Worm (Caenorhabditis elegans) whole organism, L4/young adult: ENCODE measurements around the gene daf-22.
"Not testable (repeated sequence)": the region's sequence is repeated elsewhere in the genome, so short reads cannot be mapped to it uniquely, and the experiment has no call there.

Experiments used
- W03F9.2 ChIP-seq: fragments of 150-350 bp; optimal IDR thresholded peaks from 2 replicates; lab custom pipeline; 2014; ENCODE audit warnings: missing biosample characterization, missing genetic modification characterization
- dao-5 ChIP-seq: sonication (generic microtip); optimal IDR thresholded peaks from 2 replicates; lab custom pipeline; 2016; ENCODE audit warnings: missing genotype, missing genetic modification characterization, moderate library complexity, missing compliant biosample characterization
- him-1 ChIP-seq: sonication (generic microtip); optimal IDR thresholded peaks from 2 replicates; lab custom pipeline; 2016; ENCODE audit warnings: missing genotype, missing genetic modification reagents, missing genetic modification characterization, missing compliant biosample characterization

daf-22 gene

DNA sequence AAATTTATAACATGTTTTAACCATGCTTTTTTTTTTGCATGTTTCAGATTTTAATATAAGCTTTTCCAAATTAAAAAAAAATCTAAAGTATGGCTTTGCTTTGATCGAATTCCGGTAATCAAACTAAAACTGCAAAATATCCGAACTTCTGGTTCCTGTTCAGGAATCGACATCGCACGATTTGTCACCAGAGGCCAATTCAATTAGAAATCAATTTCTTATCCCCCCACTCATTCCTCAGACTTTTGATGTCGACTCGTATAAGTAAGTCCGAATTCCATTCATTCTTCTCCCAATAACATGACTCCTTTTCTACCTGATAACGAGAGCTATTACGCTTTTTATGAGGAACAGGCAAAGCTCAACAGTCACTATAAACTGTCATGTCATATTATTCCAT lies 22.7 kb upstream of the daf-22 start, which contains the start of gene srh-27:
srh-27 (plus strand) TSS at position 301 of the 400 bp plus-strand sequence.
- TF ChIP-seq dao-5 (tag; lab: Kevin White, UChicago) (no peak), W03F9.2 (tag; lab: Kevin White, UChicago) (no peak), him-1 (tag; lab: Kevin White, UChicago) (no peak)

DNA sequence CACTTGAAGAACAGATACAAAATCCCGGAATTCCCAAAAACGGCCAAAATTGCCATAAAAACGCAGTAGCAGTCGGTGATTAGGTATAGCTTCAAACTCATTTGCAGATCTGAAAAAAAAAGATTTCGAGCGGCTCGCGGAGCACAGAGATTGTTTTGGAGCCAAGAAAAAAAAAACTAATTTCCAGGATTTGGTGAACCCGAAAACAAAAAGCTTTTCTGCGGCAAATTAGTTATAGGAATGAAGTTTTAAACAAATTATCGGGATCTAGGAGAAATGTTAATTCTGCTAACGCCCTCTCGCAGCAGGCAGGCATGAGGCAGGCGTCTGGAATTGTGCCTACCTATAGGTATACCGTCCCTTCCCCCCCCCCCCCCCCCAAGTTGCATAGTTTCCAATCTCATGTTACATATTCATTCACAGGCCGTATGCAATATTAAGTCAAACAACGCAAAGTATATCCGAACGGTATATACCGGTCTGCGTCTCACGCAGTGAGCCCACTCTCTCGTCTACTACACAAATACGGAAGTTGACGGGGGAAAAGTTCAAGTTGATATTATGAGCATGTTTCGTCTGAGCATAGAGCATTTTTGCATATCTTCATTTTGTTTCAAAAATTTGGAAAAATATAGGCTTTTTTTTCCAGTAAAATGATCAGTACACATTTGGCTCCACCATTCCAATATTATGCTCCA lies 19.3 kb upstream of the daf-22 start, which contains the start of the genes W05H5.1 and pitr-6:
W05H5.1 (minus strand) TSS at position 101 of the 698 bp plus-strand sequence.
pitr-6 (plus strand) TSS at position 648 of the 698 bp plus-strand sequence.
- no peak for TF ChIP-seq W03F9.2 (tag; lab: Kevin White, UChicago)

DNA sequence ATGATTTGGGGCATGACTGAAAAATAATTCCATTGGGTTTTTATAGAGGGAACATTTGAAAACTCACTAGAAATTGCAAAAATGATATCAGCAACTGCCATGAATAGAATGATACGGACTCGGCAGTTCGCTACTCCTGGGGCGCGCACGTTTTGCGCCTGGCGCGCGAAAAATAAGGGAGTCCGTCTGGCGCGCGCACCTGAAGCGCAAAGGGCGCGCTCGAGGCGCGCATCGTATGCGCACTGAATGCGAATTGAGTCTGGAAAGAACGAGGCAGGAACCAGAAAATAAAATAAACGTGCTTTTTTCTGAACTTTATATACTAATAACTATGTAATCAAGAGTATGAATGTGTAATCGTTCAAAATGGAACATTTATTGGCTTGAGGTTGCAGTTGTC lies 15.7 kb upstream of the daf-22 start, which contains the start of gene Y57A10C.10:
Y57A10C.10 (minus strand) TSS at position 101 of the 400 bp plus-strand sequence.
- not testable (repeated sequence) for TF ChIP-seq W03F9.2, dao-5, him-1 (tag; lab: Kevin White, UChicago)

DNA sequence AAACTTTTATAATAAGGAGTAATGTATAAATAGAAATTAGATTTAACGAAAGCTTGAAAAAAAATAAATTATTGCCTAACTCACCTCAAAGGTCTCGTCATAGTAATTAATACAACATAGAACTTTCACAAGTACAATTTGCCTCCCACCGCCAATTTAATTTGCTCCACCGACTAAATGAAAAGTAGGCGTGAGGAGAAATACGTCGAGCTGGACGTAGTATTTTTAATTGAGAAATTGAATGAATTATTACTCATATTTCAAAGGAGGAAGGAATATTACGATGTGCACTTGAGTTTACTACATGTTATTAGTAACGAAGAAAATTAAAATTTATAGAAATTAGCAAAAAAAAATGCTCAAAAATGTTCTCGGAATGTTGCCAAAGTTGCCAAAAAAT lies 12.9 kb upstream of the daf-22 start, which contains the start of gene Y57A10C.9:
Y57A10C.9 (minus strand) TSS at position 101 of the 400 bp plus-strand sequence.
- TF ChIP-seq him-1 (tag; lab: Kevin White, UChicago): no peak
- no peak for TF ChIP-seq dao-5 (tag; lab: Kevin White, UChicago)
- no peak for TF ChIP-seq W03F9.2 (tag; lab: Kevin White, UChicago)

DNA sequence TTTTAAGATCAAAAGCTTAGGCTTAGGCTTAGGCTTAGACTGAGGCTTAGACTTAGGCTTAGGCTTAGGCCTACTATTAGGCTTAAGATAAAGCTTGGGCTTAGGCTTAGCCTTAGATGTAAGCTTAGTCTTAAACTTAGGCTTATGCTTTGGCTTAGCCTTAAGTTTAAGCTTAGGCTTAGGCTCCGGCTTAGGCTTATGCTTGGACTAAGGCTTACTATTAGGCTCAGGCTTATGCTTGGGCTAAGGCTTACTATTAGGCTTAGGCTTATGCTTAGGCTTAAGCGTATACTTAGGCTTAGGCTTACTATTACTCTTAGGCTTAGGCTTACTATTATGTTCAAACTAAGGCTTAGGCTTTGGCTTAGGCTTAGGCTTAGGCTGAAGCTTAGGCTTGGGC lies 11.2 kb upstream of the daf-22 start:
- TF ChIP-seq him-1 (tag; lab: Kevin White, UChicago) (no peak), dao-5 (tag; lab: Kevin White, UChicago) (no peak), W03F9.2 (tag; lab: Kevin White, UChicago) (no peak)

DNA sequence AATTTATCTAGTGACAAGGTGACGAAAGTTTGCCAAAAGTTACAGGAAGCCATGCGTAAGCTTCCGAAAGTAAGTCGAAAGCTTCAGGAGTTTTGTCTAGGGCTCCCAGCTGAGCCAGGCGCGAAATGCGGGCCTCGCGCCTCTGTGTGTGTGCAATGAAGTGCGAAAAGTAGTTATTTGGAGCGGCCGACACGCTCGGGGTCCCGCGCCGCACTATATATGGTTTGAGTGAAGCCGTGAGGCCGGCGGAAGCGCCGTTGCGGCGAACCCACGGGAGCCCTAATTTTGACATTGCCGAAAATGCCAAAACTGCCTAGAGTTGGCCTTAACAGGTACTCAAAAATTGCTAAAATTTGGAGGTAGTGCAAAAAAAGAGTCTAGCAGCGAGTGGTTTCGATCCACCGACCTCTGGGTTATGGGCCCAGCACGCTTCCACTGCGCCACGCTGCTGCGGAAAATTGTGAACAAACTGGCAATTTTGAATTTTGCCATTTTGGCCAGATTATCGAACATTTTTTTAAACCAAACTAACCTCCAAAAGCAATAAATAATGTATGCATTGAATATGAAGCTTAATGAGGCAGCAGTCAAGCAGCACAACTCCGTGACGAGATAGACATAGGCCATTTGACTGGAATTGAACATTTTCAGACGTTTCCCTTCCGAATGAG lies 9.8 kb upstream of the daf-22 start:
- TF ChIP-seq dao-5 (tag; lab: Kevin White, UChicago) (no peak), him-1 (tag; lab: Kevin White, UChicago) (no peak), W03F9.2 (tag; lab: Kevin White, UChicago) (no peak)

DNA sequence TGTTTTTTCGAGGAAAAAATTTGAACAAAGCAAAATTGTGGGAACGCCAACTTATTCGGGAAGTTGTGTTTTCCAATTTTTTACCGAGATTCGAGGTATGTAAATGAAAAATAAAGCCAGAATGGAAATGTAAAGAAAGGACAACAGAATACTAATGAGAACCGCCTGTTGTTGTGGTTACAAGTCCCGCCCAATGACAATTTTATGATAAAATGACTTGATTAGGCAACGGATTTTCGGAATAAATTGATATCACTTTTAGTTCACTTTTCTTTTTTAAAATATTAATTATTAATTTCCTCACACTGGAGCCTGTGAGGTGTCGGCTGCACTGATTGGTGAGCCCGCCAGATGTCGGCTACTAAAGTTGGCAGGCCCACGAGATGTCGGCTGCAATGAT lies 6.9 kb upstream of the daf-22 start, which contains the start of gene dct-12:
dct-12 (minus strand) TSS at position 101 of the 400 bp plus-strand sequence.
- TF ChIP-seq him-1 (tag; lab: Kevin White, UChicago) (no peak), W03F9.2 (tag; lab: Kevin White, UChicago) (no peak), dao-5 (tag; lab: Kevin White, UChicago) (no peak)

DNA sequence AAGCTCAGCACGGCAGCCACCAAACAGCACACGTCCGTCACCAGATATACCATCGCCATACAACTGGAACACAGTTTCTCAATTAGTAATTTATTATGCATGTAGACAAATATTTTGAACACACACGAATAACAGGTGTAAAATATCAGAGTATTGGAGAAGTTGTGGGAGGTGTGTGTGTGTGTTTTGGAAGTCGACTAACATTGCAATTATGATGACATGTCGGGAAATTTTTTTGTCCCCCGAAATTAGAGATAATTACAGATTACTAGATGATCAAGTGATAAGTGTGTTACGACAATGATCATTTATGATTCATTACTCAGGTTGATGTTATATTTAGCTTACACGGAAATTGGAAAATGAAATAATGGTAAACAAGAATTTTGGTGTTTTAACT lies 4.2 kb upstream of the daf-22 start, which contains the start of gene Y57A10C.8:
Y57A10C.8 (minus strand) TSS at position 101 of the 400 bp plus-strand sequence.
- no peak for TF ChIP-seq him-1 (tag; lab: Kevin White, UChicago)
- no peak for TF ChIP-seq dao-5 (tag; lab: Kevin White, UChicago)
- TF ChIP-seq W03F9.2 (tag; lab: Kevin White, UChicago): no peak

DNA sequence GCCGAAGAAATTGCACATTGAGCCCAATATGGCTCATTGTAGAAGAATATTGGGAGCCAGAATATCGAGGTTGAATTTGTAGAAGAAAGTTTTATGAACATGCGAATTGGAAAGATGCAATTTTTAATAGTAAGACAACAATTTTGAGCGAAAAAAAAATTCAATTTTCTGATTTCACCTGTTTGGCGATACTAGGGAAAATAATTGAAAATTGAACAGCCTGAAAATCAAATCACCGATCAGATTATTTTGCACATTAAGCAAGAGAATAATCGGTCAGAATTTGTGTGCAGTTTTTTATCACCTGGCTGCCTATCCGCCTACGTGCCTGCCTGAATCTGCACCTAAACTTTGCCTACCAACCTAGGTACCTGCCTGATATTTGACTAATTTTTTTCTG lies 5.0 kb downstream of the daf-22 start, which contains the start of gene sre-26:
sre-26 (minus strand) TSS at position 101 of the 400 bp plus-strand sequence.
- TF ChIP-seq W03F9.2 (tag; lab: Kevin White, UChicago): no peak
- no peak for TF ChIP-seq dao-5 (tag; lab: Kevin White, UChicago)
- no peak for TF ChIP-seq him-1 (tag; lab: Kevin White, UChicago)

DNA sequence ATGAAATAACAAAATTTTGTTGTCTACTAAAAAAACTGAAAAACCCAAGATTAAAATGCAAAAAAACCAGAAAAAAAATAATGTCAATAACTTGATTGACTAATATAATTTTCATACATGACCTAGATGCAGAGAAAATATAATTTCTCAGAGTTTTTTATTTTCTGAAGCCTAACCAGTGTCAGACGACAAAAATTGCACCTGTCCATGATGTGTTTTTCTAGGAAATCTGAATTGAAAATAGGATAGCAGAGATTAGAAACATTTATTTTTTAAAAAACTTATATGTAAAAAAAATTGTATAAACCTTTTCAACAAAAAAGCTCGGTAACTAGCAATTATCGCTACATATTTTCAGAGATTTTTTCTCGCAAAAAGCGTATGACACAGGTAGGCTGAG lies 7.5 kb downstream of the daf-22 start:
- no peak for TF ChIP-seq him-1 (tag; lab: Kevin White, UChicago)
- TF ChIP-seq W03F9.2 (tag; lab: Kevin White, UChicago): no peak
- TF ChIP-seq dao-5 (tag; lab: Kevin White, UChicago): no peak

DNA sequence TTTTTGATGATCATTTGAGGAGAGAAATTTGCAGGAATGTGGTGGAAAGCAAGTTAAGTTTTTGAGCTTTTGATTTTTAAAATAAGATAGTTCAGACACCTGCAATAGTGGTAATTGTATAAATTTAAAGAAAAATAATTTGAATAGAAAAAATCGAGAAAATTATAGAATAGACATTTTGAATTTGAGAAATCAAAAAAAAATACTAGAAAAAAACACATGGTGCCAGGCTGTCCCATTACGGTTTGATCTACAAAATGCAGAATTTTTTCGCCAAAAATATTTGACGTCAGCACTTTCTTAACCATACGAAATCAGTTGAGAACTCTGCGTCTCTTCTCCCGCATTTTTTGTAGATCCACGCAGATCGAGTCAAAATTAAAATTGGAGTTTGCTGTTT lies 8.0 kb downstream of the daf-22 start, which contains the start of gene sre-27:
sre-27 (minus strand) TSS at position 101 of the 400 bp plus-strand sequence.
- no peak for TF ChIP-seq dao-5 (tag; lab: Kevin White, UChicago)
- no peak for TF ChIP-seq W03F9.2 (tag; lab: Kevin White, UChicago)
- no peak for TF ChIP-seq him-1 (tag; lab: Kevin White, UChicago)

DNA sequence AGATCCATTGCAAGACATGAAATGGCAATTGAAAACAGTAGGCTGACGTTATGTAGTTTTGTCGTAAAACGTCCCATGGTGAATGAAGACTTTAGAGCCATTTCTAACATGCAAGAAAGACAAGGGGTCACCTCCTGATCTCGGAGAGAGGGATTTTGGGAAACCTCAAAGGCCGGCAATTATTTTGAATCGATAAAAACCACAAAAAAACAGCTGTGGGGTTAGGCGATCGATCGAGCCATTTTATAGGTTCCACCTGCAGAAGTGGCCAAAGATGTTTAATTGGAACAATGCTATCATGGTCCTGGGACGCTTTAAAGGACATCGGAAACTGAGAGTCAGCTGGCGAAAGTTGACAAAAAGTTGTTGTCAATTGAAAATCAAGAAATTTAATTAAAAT lies 10.7 kb downstream of the daf-22 start, which contains the start of gene Y57A10C.11:
Y57A10C.11 (minus strand) TSS at position 101 of the 400 bp plus-strand sequence.
- TF ChIP-seq dao-5 (tag; lab: Kevin White, UChicago) (no peak), him-1 (tag; lab: Kevin White, UChicago) (no peak), W03F9.2 (tag; lab: Kevin White, UChicago) (no peak)

DNA sequence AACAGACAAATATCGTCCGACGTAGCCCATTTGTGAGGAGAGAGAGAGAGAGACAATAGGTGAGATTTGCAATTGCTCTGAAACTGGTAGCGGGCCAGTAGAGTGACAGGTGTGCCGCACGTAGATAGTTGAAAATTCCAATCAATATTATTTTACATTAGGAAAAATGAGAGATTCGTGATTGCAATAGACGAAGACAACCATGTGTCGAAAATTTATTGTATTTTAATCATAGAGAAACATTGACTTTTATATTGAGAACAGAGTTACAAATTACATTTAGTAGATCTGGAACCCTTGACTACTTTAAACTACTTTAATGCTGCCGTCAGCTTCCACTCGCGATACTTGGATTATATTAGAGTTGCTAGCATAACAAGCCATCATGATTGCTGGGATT lies 13.1 kb downstream of the daf-22 start, which contains the start of gene Y57A10C.1:
Y57A10C.1 (minus strand) TSS at position 101 of the 400 bp plus-strand sequence.
- TF ChIP-seq him-1 (tag; lab: Kevin White, UChicago) (no peak), W03F9.2 (tag; lab: Kevin White, UChicago) (no peak), dao-5 (tag; lab: Kevin White, UChicago) (no peak)
